Worm (Caenorhabditis elegans): Measurements from ENCODE around the gene nspg-3.

The nspg-3 gene

ce11 chrII:6107773-6108172, 16.2 kb downstream of the nspg-3 start:
- TF ChIP-seq aha-1 (tag) (peak; percentile 90), T26A8.4 (GFP tag; IDR thresholded peaks at IDR 0.05) (no peak)

ce11 chrII:6109989-6110388, 18.4 kb downstream of the nspg-3 start:
- TF ChIP-seq dmd-8 (GFP tag; IDR thresholded peaks at IDR 0.05) (no peak), dpl-1 (GFP tag; optimal IDR thresholded peaks at IDR 0.05) (no peak), madf-5 (GFP tag; IDR thresholded peaks at IDR 0.05) (no peak), mdl-1 (tag; optimal IDR thresholded peaks at IDR 0.05) (no peak), F37D6.2 (tag; optimal IDR thresholded peaks at IDR 0.05) (no peak), arid-1 (GFP tag; conservative IDR thresholded peaks at IDR 0.05) (no peak), mdt-29 (GFP tag; IDR thresholded peaks at IDR 0.05) (no peak), ZK546.5 (tag; optimal IDR thresholded peaks at IDR 0.05) (no peak), lim-7 (GFP tag; IDR thresholded peaks at IDR 0.05) (no peak), ztf-7 (tag; optimal IDR thresholded peaks at IDR 0.05) (no peak), mep-1 (tag; optimal IDR thresholded peaks at IDR 0.05) (no peak), lsy-2 (tag; optimal IDR thresholded peaks at IDR 0.05) (no peak), F49E8.2 (tag; optimal IDR thresholded peaks at IDR 0.05; ENCODE audit: borderline replicate concordance) (no peak), nhr-11 (tag; optimal IDR thresholded peaks at IDR 0.05) (no peak), ctbp-1 (GFP tag; IDR thresholded peaks at IDR 0.05) (no peak), ceh-82 (tag; optimal IDR thresholded peaks at IDR 0.05) (no peak), egl-43 (GFP tag; IDR thresholded peaks at IDR 0.05) (no peak), hlh-11 (tag; optimal IDR thresholded peaks at IDR 0.05) (no peak), lin-29 (GFP tag; IDR thresholded peaks at IDR 0.05) (no peak)

- TF ChIP-seq lsy-2 (tag; optimal IDR thresholded peaks at IDR 0.05), result peak in 1 of 2 experiments; percentile 4
- no peak for TF ChIP-seq F26F4.8 (GFP tag; conservative IDR thresholded peaks at IDR 0.05)
- no peak for TF ChIP-seq mdt-29 (GFP tag; IDR thresholded peaks at IDR 0.05)
- no peak for TF ChIP-seq dve-1 (tag; optimal IDR thresholded peaks at IDR 0.05; ENCODE audit: insufficient read depth)
- no peak for TF ChIP-seq dmd-6 (GFP tag; IDR thresholded peaks at IDR 0.05)
- TF ChIP-seq nhr-111 (GFP tag; optimal IDR thresholded peaks at IDR 0.05), result no peak
- no peak for TF ChIP-seq duxl-1 (tag; optimal IDR thresholded peaks at IDR 0.05; ENCODE audit: poor library complexity)
- TF ChIP-seq unc-130 (GFP tag; optimal IDR thresholded peaks at IDR 0.05), result peak; percentile 70
Observed at ce11 chrII:6113187-6113586, 21.6 kb downstream of the nspg-3 start, which contains the start of gene heri-1. Gene heri-1 (minus strand): TSS chrII:6113194.

ce11 chrII:6113842-6114441, 22.4 kb downstream of the nspg-3 start:
- TF ChIP-seq T26A8.4 (GFP tag; IDR thresholded peaks at IDR 0.05), result 0 out of 2 replicates have a peak, but pooled peaks have one; percentile 25
- no peak for TF ChIP-seq aly-2 (tag; optimal IDR thresholded peaks at IDR 0.05)
- TF ChIP-seq ceh-28 (tag; optimal IDR thresholded peaks at IDR 0.05), result no peak
- TF ChIP-seq zag-1 (tag; optimal IDR thresholded peaks at IDR 0.05), result no peak
- no peak for TF ChIP-seq F49E8.2 (tag; optimal IDR thresholded peaks at IDR 0.05; ENCODE audit: borderline replicate concordance)
- no peak for TF ChIP-seq daf-16 (GFP tag; optimal IDR thresholded peaks at IDR 0.05)
- TF ChIP-seq daf-16 (tag; optimal IDR thresholded peaks at IDR 0.05), result no peak
- TF ChIP-seq aha-1 (tag), result peak; percentile 17
- no peak for TF ChIP-seq nhr-77 (tag; optimal IDR thresholded peaks at IDR 0.05)
- no peak for TF ChIP-seq egl-43 (GFP tag; IDR thresholded peaks at IDR 0.05)
- no peak for TF ChIP-seq dpl-1 (GFP tag; optimal IDR thresholded peaks at IDR 0.05)
- TF ChIP-seq F37D6.2 (tag; optimal IDR thresholded peaks at IDR 0.05), result no peak
- TF ChIP-seq ctbp-1 (GFP tag; IDR thresholded peaks at IDR 0.05), result 0 out of 2 replicates have a peak, but pooled peaks have one; percentile 23

- TF ChIP-seq tra-1 (GFP tag; IDR thresholded peaks at IDR 0.05) (no peak), unc-62 (GFP tag; optimal IDR thresholded peaks at IDR 0.05 in 1 of 2) (peak in 1 of 2 experiments; percentile 81), unc-62 (tag; optimal IDR thresholded peaks at IDR 0.05) (no peak)
Observed at ce11 chrII:6115283-6115682, 23.7 kb downstream of the nspg-3 start.
